Fruit fly (Drosophila melanogaster) whole organism, wandering third instar larva: ENCODE data around the gene CG13403.
A peak's percentile ranks its signal among the peaks of the same experiment; 100 is the strongest.

Experiments used
- Abd-B ChIP-seq: fragments of >200 bp; optimal IDR thresholded peaks from 2 replicates; lab custom pipeline; 2017; ENCODE audit warnings: missing biosample characterization, missing genetic modification characterization
- CG32264 ChIP-seq: fragments of 200-800 bp; sonication (Bioruptor generic); optimal IDR thresholded peaks from 2 replicates; lab custom pipeline; 2016; ENCODE audit warnings: missing biosample characterization, missing genetic modification characterization
- Dfd ChIP-seq: fragments of >200 bp; optimal IDR thresholded peaks from 2 replicates; lab custom pipeline; 2017; ENCODE audit warnings: missing biosample characterization, missing genetic modification characterization
- Dif ChIP-seq: fragments of 200-275, 200-300 bp; sonication (Bioruptor generic); optimal IDR thresholded peaks from 2 replicates; lab custom pipeline; 2018; ENCODE audit warnings: missing biosample characterization, missing genetic modification characterization; ENCODE audit not compliant: partially characterized antibody
- GATAd ChIP-seq: sonication (Bioruptor generic); optimal IDR thresholded peaks from 2 replicates; lab custom pipeline; 2016; ENCODE audit warnings: missing biosample characterization, missing genetic modification characterization
- Hnf4 ChIP-seq: fragments of 200-800 bp; sonication (Bioruptor generic); optimal IDR thresholded peaks from 2 replicates; lab custom pipeline; 2016; ENCODE audit warnings: missing biosample characterization, mild to moderate bottlenecking, missing genetic modification characterization
- Hr78 ChIP-seq: fragments of >200 bp; optimal IDR thresholded peaks from 2 replicates; lab custom pipeline; 2017; ENCODE audit warnings: missing biosample characterization, missing genetic modification characterization
- Hr83 ChIP-seq: fragments of 200-300 bp; sonication (Bioruptor generic); optimal IDR thresholded peaks from 2 replicates; lab custom pipeline; 2016; ENCODE audit warnings: missing biosample characterization, mild to moderate bottlenecking, missing genetic modification characterization, moderate library complexity; ENCODE audit not compliant: poor library complexity, severe bottlenecking
- Jra ChIP-seq: sonication (Bioruptor generic); optimal IDR thresholded peaks from 2 replicates; lab custom pipeline; 2016; ENCODE audit warnings: missing biosample characterization, missing genetic modification characterization
- Myc ChIP-seq: fragments of >200 bp; optimal IDR thresholded peaks from 2 replicates; lab custom pipeline; 2017
- OdsH ChIP-seq: fragments of 200-800 bp; sonication (Bioruptor generic); optimal IDR thresholded peaks from 2 replicates; lab custom pipeline; 2016; ENCODE audit warnings: missing biosample characterization, mild to moderate bottlenecking, missing genetic modification characterization
- Rel ChIP-seq, 2 experiments: fragments of 200-800 bp; sonication (Bioruptor generic) in 1 of 2; optimal IDR thresholded peaks; 2 replicates in 1 of 2; 3 replicates in 1 of 2; lab custom pipeline; 2016 to 2019; ENCODE audit warnings: mild to moderate bottlenecking in 2 of 2, missing biosample characterization in 2 of 2, missing genetic modification characterization in 2 of 2, moderate library complexity in 1 of 2
- Sp1 ChIP-seq: fragments of 200-800 bp; sonication (Bioruptor generic); optimal IDR thresholded peaks from 3 replicates; lab custom pipeline; 2019; ENCODE audit warnings: missing biosample characterization, mild to moderate bottlenecking, missing genetic modification characterization, moderate library complexity
- Vsx2 ChIP-seq: fragments of 200-300, 225-300 bp; sonication (Bioruptor generic); optimal IDR thresholded peaks from 2 replicates; lab custom pipeline; 2018; ENCODE audit warnings: missing biosample characterization, missing genetic modification characterization; ENCODE audit not compliant: partially characterized antibody
- br ChIP-seq: fragments of 200-800 bp; sonication (Bioruptor generic); optimal IDR thresholded peaks from 2 replicates; lab custom pipeline; 2016; ENCODE audit warnings: missing biosample characterization, missing genetic modification characterization
- brk ChIP-seq: fragments of 200-800 bp; sonication (Bioruptor generic); optimal IDR thresholded peaks from 2 replicates; lab custom pipeline; 2016; ENCODE audit warnings: missing biosample characterization, mild to moderate bottlenecking, missing genetic modification characterization
- dl ChIP-seq, 2 experiments: fragments of 175-275, 200-275 bp in 1 of 2; fragments of 200-275 bp in 1 of 2; sonication (Bioruptor generic); optimal IDR thresholded peaks; lab custom pipeline; 2018; ENCODE audit warnings: mild to moderate bottlenecking in 2 of 2, missing biosample characterization in 2 of 2, missing genetic modification characterization in 2 of 2, moderate library complexity in 2 of 2; ENCODE audit not compliant: partially characterized antibody in 2 of 2, insufficient read depth in 1 of 2
- dmrt93B ChIP-seq: fragments of 200-800 bp; sonication (Bioruptor generic); optimal IDR thresholded peaks from 2 replicates; lab custom pipeline; 2018; ENCODE audit warnings: missing biosample characterization, mild to moderate bottlenecking, missing genetic modification characterization
- dsf ChIP-seq: sonication (Bioruptor generic); optimal IDR thresholded peaks from 2 replicates; lab custom pipeline; 2016; ENCODE audit warnings: missing biosample characterization, missing genetic modification characterization, borderline replicate concordance
- ey ChIP-seq: fragments of 200-800 bp; sonication (Bioruptor generic); optimal IDR thresholded peaks from 2 replicates; lab custom pipeline; 2016; ENCODE audit warnings: missing biosample characterization, missing genetic modification characterization
- foxo ChIP-seq, 2 experiments: fragments of 200-800 bp; sonication (Bioruptor generic); optimal IDR thresholded peaks; 2 replicates in 1 of 2; 3 replicates in 1 of 2; lab custom pipeline; 2016 to 2017; ENCODE audit warnings: missing biosample characterization in 2 of 2, missing genetic modification characterization in 2 of 2
- fru ChIP-seq: fragments of 200-800 bp; sonication (Bioruptor generic); optimal IDR thresholded peaks from 3 replicates; lab custom pipeline; 2016; ENCODE audit warnings: missing biosample characterization, mild to moderate bottlenecking, missing genetic modification characterization
- h ChIP-seq: fragments of 200-800 bp; sonication (Bioruptor generic); optimal IDR thresholded peaks from 3 replicates; lab custom pipeline; 2016; ENCODE audit warnings: missing biosample characterization, mild to moderate bottlenecking, missing genetic modification characterization
- jim ChIP-seq: fragments of 175-275, 200-325 bp; sonication (Bioruptor generic); optimal IDR thresholded peaks from 2 replicates; lab custom pipeline; 2016; ENCODE audit warnings: missing biosample characterization, mild to moderate bottlenecking, missing genetic modification characterization
- lola ChIP-seq: fragments of >200 bp; optimal IDR thresholded peaks from 2 replicates; lab custom pipeline; 2017; ENCODE audit warnings: missing biosample characterization, missing genetic modification characterization
- rgr ChIP-seq: fragments of 200-800 bp; sonication (Bioruptor generic); optimal IDR thresholded peaks from 3 replicates; lab custom pipeline; 2016; ENCODE audit warnings: missing biosample characterization, mild to moderate bottlenecking, missing genetic modification characterization
- sv ChIP-seq: fragments of 200-800 bp; sonication (Bioruptor generic); optimal IDR thresholded peaks from 3 replicates; lab custom pipeline; 2016; ENCODE audit warnings: missing biosample characterization, missing genetic modification characterization
- usp ChIP-seq: fragments of >200 bp; optimal IDR thresholded peaks from 2 replicates; lab custom pipeline; 2017; ENCODE audit warnings: missing biosample characterization, missing genetic modification characterization

Gene CG13403

dm6 chrX:14208426-14209208 lies 16.8 kb upstream of the CG13403 start (continued):
- TF ChIP-seq br (GFP tag; lab: Kevin White, UChicago) (peak; percentile 17), Dfd (GFP tag; lab: Kevin White, UChicago) (no peak), sv (GFP tag; lab: Kevin White, UChicago) (no peak), rgr (GFP tag; lab: Kevin White, UChicago) (peak; percentile 33), foxo (GFP tag; optimal IDR thresholded peaks at IDR 0.05; lab: Kevin White, UChicago) (peak in 1 of 2 experiments; percentile 75), usp (GFP tag; lab: Kevin White, UChicago) (no peak), Sp1 (GFP tag; lab: Kevin White, UChicago) (peak; percentile 68)

dm6 chrX:14201178-14201577 lies 9.4 kb upstream of the CG13403 start, which contains the start of gene Prp16:
Gene Prp16 (plus strand): TSS chrX:14201362.
- TF ChIP-seq rgr (GFP tag; lab: Kevin White, UChicago), result no peak
- TF ChIP-seq Hnf4, result no peak
- TF ChIP-seq usp (GFP tag; lab: Kevin White, UChicago), result no peak
- TF ChIP-seq h (GFP tag; lab: Kevin White, UChicago), result no peak
- no peak for TF ChIP-seq CG32264 (GFP tag; lab: Kevin White, UChicago)
- no peak for TF ChIP-seq lola (GFP tag; lab: Kevin White, UChicago)
- no peak for TF ChIP-seq brk (GFP tag; lab: Kevin White, UChicago)
- no peak for TF ChIP-seq jim (GFP tag; lab: Kevin White, UChicago)
- TF ChIP-seq Hr83, result no peak
- TF ChIP-seq Jra (GFP tag; lab: Kevin White, UChicago), result no peak
- TF ChIP-seq Rel (GFP tag; optimal IDR thresholded peaks at IDR 0.05; lab: Kevin White, UChicago), result no peak
- no peak for TF ChIP-seq Rel (tag; optimal IDR thresholded peaks at IDR 0.05; lab: Kevin White, UChicago)
- no peak for TF ChIP-seq foxo (GFP tag; optimal IDR thresholded peaks at IDR 0.05; lab: Kevin White, UChicago)
- TF ChIP-seq Myc (lab: Kevin White, UChicago), result no peak
- TF ChIP-seq Dif, result no peak
- no peak for TF ChIP-seq fru (GFP tag; lab: Kevin White, UChicago)
- no peak for TF ChIP-seq GATAd (GFP tag; lab: Kevin White, UChicago)
- no peak for TF ChIP-seq sv (GFP tag; lab: Kevin White, UChicago)
- no peak for TF ChIP-seq Hr78 (GFP tag; lab: Kevin White, UChicago)
- no peak for TF ChIP-seq ey (GFP tag; lab: Kevin White, UChicago)
- TF ChIP-seq Sp1 (GFP tag; lab: Kevin White, UChicago), result no peak

- TF ChIP-seq Hr78 (GFP tag; lab: Kevin White, UChicago) (no peak), Vsx2 (GFP tag; lab: Kevin White, UChicago) (peak; percentile 96), Dif (peak; percentile 88), Rel (GFP tag; optimal IDR thresholded peaks at IDR 0.05; lab: Kevin White, UChicago) (no peak), Rel (tag; optimal IDR thresholded peaks at IDR 0.05; lab: Kevin White, UChicago) (no peak)
- TF ChIP-seq, all 38 proteins: peak for 2
These were observed 8.2 kb upstream of the CG13403 start, which contains the start of gene CG11590 for dm6 chrX:14199967-14200531. Gene CG11590 (plus strand): TSS chrX:14200178.

- TF ChIP-seq Abd-B (GFP tag; lab: Kevin White, UChicago) (no peak), Myc (lab: Kevin White, UChicago) (no peak), dmrt93B (GFP tag; lab: Kevin White, UChicago) (no peak), Dfd (GFP tag; lab: Kevin White, UChicago) (no peak), Jra (GFP tag; lab: Kevin White, UChicago) (no peak), OdsH (GFP tag; lab: Kevin White, UChicago) (no peak), Hr78 (GFP tag; lab: Kevin White, UChicago) (no peak), dsf (GFP tag; lab: Kevin White, UChicago) (no peak), dl (GFP tag; optimal IDR thresholded peaks at IDR 0.05; lab: Kevin White, UChicago; ENCODE audit: insufficient read depth in 1 of 2, partially characterized antibody in 2 of 2) (no peak), rgr (GFP tag; lab: Kevin White, UChicago) (no peak)
These were observed 1.2 kb upstream of the CG13403 start, which contains the start of gene yl for dm6 chrX:14193013-14193412. Gene yl (plus strand): TSS chrX:14193214.
